Fruit fly (Drosophila melanogaster): Measurements from ENCODE around the gene CG15525.
A peak's percentile ranks its signal among the peaks of the same experiment; 100 is the strongest.

The CG15525 gene

dm6 chr3R:30039494-30039893, 42.0 kb upstream of the CG15525 start, which contains the start of the genes janA, Sry-alpha and Sry-beta (continued):
- TF ChIP-seq sima (GFP tag; optimal IDR thresholded peaks at IDR 0.05) (no peak), CG12236 (GFP tag; optimal IDR thresholded peaks at IDR 0.05) (no peak), dysf (GFP tag; IDR thresholded peaks at IDR 0.05) (no peak), CG6765 (GFP tag; optimal IDR thresholded peaks at IDR 0.05) (no peak), Spps (tag; optimal IDR thresholded peaks at IDR 0.05) (no peak), Drgx (GFP tag; IDR thresholded peaks at IDR 0.05) (no peak), dan (GFP tag; IDR thresholded peaks at IDR 0.05) (no peak), Antp (GFP tag; optimal IDR thresholded peaks at IDR 0.05) (no peak), MBD-R2 (GFP tag; IDR thresholded peaks at IDR 0.05) (peak; percentile 93), B-H2 (GFP tag; optimal IDR thresholded peaks at IDR 0.05) (no peak), ash1 (GFP tag; optimal IDR thresholded peaks at IDR 0.05) (no peak), CG33557 (GFP tag; optimal IDR thresholded peaks at IDR 0.05) (no peak), Side (GFP tag; optimal IDR thresholded peaks at IDR 0.05) (no peak), pho (GFP tag; optimal IDR thresholded peaks at IDR 0.05) (no peak), CG10979 (tag; optimal IDR thresholded peaks at IDR 0.05) (peak; percentile 7), CG18599 (GFP tag; optimal IDR thresholded peaks at IDR 0.05) (no peak), CG4617 (GFP tag; optimal IDR thresholded peaks at IDR 0.05; ENCODE audit: borderline replicate concordance) (peak; percentile 92), CG11247 (GFP tag; IDR thresholded peaks at IDR 0.05) (no peak), CG30403 (GFP tag; optimal IDR thresholded peaks at IDR 0.05) (peak; percentile 16), CG9932 (GFP tag; IDR thresholded peaks at IDR 0.05) (peak; percentile 43; the same call in 1 of the 2 replicates), aop (GFP tag; IDR thresholded peaks at IDR 0.05) (no peak), shn (GFP tag; optimal IDR thresholded peaks at IDR 0.05) (no peak), CG5245 (GFP tag; optimal IDR thresholded peaks at IDR 0.05) (no peak), gro (GFP tag; optimal IDR thresholded peaks at IDR 0.05) (no peak), CG3995 (GFP tag; optimal IDR thresholded peaks at IDR 0.05) (peak; percentile 78), Six4 (GFP tag; optimal IDR thresholded peaks at IDR 0.05) (no peak), en (GFP tag; optimal IDR thresholded peaks at IDR 0.05) (no peak), eve (GFP tag; optimal IDR thresholded peaks at IDR 0.05) (no peak), CG1529 (GFP tag; optimal IDR thresholded peaks at IDR 0.05) (no peak), chn (GFP tag; optimal IDR thresholded peaks at IDR 0.05) (no peak), CG4424 (GFP tag; optimal IDR thresholded peaks at IDR 0.05) (no peak), Pdp1 (GFP tag; optimal IDR thresholded peaks at IDR 0.05) (no peak), gsb-n (tag; optimal IDR thresholded peaks at IDR 0.05) (no peak), CG14014 (GFP tag; IDR thresholded peaks at IDR 0.05) (no peak), az2 (GFP tag; optimal IDR thresholded peaks at IDR 0.05) (no peak), Kr (GFP tag; optimal IDR thresholded peaks at IDR 0.05) (no peak), crc (GFP tag; optimal IDR thresholded peaks at IDR 0.05) (no peak), Ets65A (GFP tag) (peak; percentile 40), pzg (GFP tag; optimal IDR thresholded peaks at IDR 0.05) (peak; percentile 77), trem (tag; optimal IDR thresholded peaks at IDR 0.05) (peak; percentile 75), CG17612 (GFP tag; IDR thresholded peaks at IDR 0.05) (no peak), CG34376 (GFP tag; optimal IDR thresholded peaks at IDR 0.05) (no peak), CoRest (tag; optimal IDR thresholded peaks at IDR 0.05) (peak; percentile 36), CG13296 (GFP tag; optimal IDR thresholded peaks at IDR 0.05) (no peak), CG15601 (tag; optimal IDR thresholded peaks at IDR 0.05) (peak; percentile 37), crp (GFP tag; optimal IDR thresholded peaks at IDR 0.05) (no peak), CG12744 (GFP tag; optimal IDR thresholded peaks at IDR 0.05) (no peak), insv (GFP tag; optimal IDR thresholded peaks at IDR 0.05) (no peak), mam (GFP tag; optimal IDR thresholded peaks at IDR 0.05) (no peak), CG8944 (GFP tag; optimal IDR thresholded peaks at IDR 0.05) (no peak), CG3065 (GFP tag; optimal IDR thresholded peaks at IDR 0.05) (no peak), CG9797 (GFP tag; optimal IDR thresholded peaks at IDR 0.05) (peak; percentile 80), CG2889 (GFP tag; IDR thresholded peaks at IDR 0.05) (no peak)
